Fruit fly (Drosophila melanogaster) whole organism, embryonic: Measurements from ENCODE around the gene CG4291.

Experiments used
- Asciz ChIP-seq: fragments of 200-800 bp; sonication (Bioruptor generic); optimal IDR thresholded peaks from 2 replicates; lab custom pipeline; 2017; ENCODE audit warnings: missing biosample characterization, mild to moderate bottlenecking, missing genetic modification characterization, missing genetic modification reagents
- Atf3 ChIP-seq: fragments of 200-800 bp; sonication (Bioruptor generic); optimal IDR thresholded peaks from 3 replicates; lab custom pipeline; 2016; ENCODE audit warnings: missing biosample characterization, missing genetic modification characterization
- Bgb ChIP-seq: fragments of 200-800 bp; sonication (Bioruptor generic); IDR thresholded peaks from 2 replicates; pipeline ENCODE4 v1.3.6; 2022; ENCODE audit warnings: missing biosample characterization, missing genetic modification characterization; ENCODE audit not compliant: partially characterized antibody
- CG10366 ChIP-seq: fragments of 200-800 bp; sonication (Bioruptor generic); IDR thresholded peaks from 2 replicates; pipeline ENCODE4 v1.3.6; 2022; ENCODE audit warnings: missing biosample characterization, missing genetic modification characterization
- CG11398 ChIP-seq: fragments of 200-800 bp; sonication (Bioruptor generic); optimal IDR thresholded peaks from 2 replicates; lab custom pipeline; 2016; ENCODE audit warnings: missing biosample characterization, missing genetic modification characterization
- CG11696 ChIP-seq: fragments of 200-800 bp; sonication (Bioruptor generic); IDR thresholded peaks from 2 replicates; pipeline ENCODE4 v1.3.6; 2022; ENCODE audit warnings: missing biosample characterization, missing genetic modification characterization
- CG11723 ChIP-seq: fragments of 200-800 bp; sonication (Bioruptor generic); optimal IDR thresholded peaks from 2 replicates; lab custom pipeline; 2017; ENCODE audit warnings: missing biosample characterization, mild to moderate bottlenecking, missing genetic modification characterization
- CG13894 ChIP-seq: fragments of 200-800 bp; sonication (Bioruptor generic); optimal IDR thresholded peaks from 3 replicates; lab custom pipeline; 2018; ENCODE audit warnings: missing biosample characterization, mild to moderate bottlenecking, missing genetic modification characterization, moderate library complexity
- CG14441 ChIP-seq: fragments of 200-800 bp; sonication (Bioruptor generic); IDR thresholded peaks from 2 replicates; pipeline ENCODE4 v1.3.6; 2022; ENCODE audit warnings: missing biosample characterization, missing genetic modification characterization
- CG15269 ChIP-seq: fragments of 200-800 bp; sonication (Bioruptor generic); optimal IDR thresholded peaks from 2 replicates; lab custom pipeline; 2018; ENCODE audit warnings: missing biosample characterization, mild to moderate bottlenecking, missing genetic modification characterization, moderate library complexity
- CG2116 ChIP-seq: fragments of 200-800 bp; sonication (Bioruptor generic); optimal IDR thresholded peaks from 3 replicates; lab custom pipeline; 2018; ENCODE audit warnings: missing biosample characterization, mild to moderate bottlenecking, missing genetic modification characterization
- CG2678 ChIP-seq: fragments of 200-800 bp; sonication (Bioruptor generic); optimal IDR thresholded peaks from 3 replicates; lab custom pipeline; 2019; ENCODE audit warnings: missing biosample characterization, mild to moderate bottlenecking, missing genetic modification characterization, moderate library complexity
- CG31224 ChIP-seq: fragments of 200-800 bp; sonication (Bioruptor generic); IDR thresholded peaks from 2 replicates; pipeline ENCODE4 v1.3.6; 2022; ENCODE audit warnings: missing biosample characterization, missing genetic modification characterization
- CG3281 ChIP-seq: fragments of 200-800 bp; sonication (Bioruptor generic); optimal IDR thresholded peaks from 3 replicates; lab custom pipeline; 2017; ENCODE audit warnings: missing biosample characterization, mild to moderate bottlenecking, missing genetic modification characterization
- CG3407 ChIP-seq: fragments of 200-800 bp; sonication (Bioruptor generic); optimal IDR thresholded peaks from 2 replicates; lab custom pipeline; 2018; ENCODE audit warnings: missing biosample characterization, mild to moderate bottlenecking, missing genetic modification characterization
- CG5953 ChIP-seq: fragments of 200-800 bp; sonication (Bioruptor generic); IDR thresholded peaks from 2 replicates; pipeline ENCODE4 v1.3.6; 2022; ENCODE audit warnings: missing biosample characterization, missing genetic modification characterization
- CG6272 ChIP-seq: fragments of 200-800 bp; sonication (Bioruptor generic); IDR thresholded peaks from 2 replicates; pipeline ENCODE4 v1.3.6; 2022; ENCODE audit warnings: missing biosample characterization, missing genetic modification characterization
- CG6854 ChIP-seq: fragments of 200-800 bp; sonication (Bioruptor generic); optimal IDR thresholded peaks from 3 replicates; lab custom pipeline; 2017; ENCODE audit warnings: missing biosample characterization, mild to moderate bottlenecking, missing genetic modification characterization
- CG7786 ChIP-seq: fragments of 200-800 bp; sonication (Bioruptor generic); optimal IDR thresholded peaks from 2 replicates; lab custom pipeline; 2016; ENCODE audit warnings: missing biosample characterization, missing genetic modification characterization
- CG7928 ChIP-seq: fragments of 200-800 bp; sonication (Bioruptor generic); optimal IDR thresholded peaks from 2 replicates; lab custom pipeline; 2017; ENCODE audit warnings: missing biosample characterization, mild to moderate bottlenecking, missing genetic modification characterization
- CG7963 ChIP-seq: fragments of 200-800 bp; sonication (Bioruptor generic); IDR thresholded peaks from 3 replicates; pipeline ENCODE4 v1.3.6; 2022; ENCODE audit warnings: missing biosample characterization, missing genetic modification characterization; ENCODE audit not compliant: partially characterized antibody
- CG8924 ChIP-seq: fragments of 200-800 bp; optimal IDR thresholded peaks from 3 replicates; lab custom pipeline; 2019; ENCODE audit warnings: missing biosample characterization, mild to moderate bottlenecking, missing genetic modification characterization, moderate library complexity
- CoRest ChIP-seq: fragments of 200-800 bp; sonication (Bioruptor generic); optimal IDR thresholded peaks from 3 replicates; lab custom pipeline; 2018; ENCODE audit warnings: missing biosample characterization, mild to moderate bottlenecking, missing genetic modification characterization, moderate library complexity
- Dll ChIP-seq: fragments of 200-800 bp; sonication (Bioruptor generic); IDR thresholded peaks from 4 replicates; pipeline ENCODE4 v1.3.6; 2022; ENCODE audit warnings: missing biosample characterization, missing genetic modification characterization; ENCODE audit not compliant: partially characterized antibody
- Dref ChIP-seq: fragments of 200-800 bp; sonication (Bioruptor generic); IDR thresholded peaks from 2 replicates; pipeline ENCODE4 v1.3.6; 2022; ENCODE audit warnings: missing biosample characterization, missing genetic modification characterization
- E2f1 ChIP-seq: fragments of 200-800 bp; sonication (Bioruptor generic); IDR thresholded peaks from 2 replicates; pipeline ENCODE4 v1.3.6; 2022; ENCODE audit warnings: missing biosample characterization, missing genetic modification characterization
- Ets97D ChIP-seq: fragments of 200-800 bp; sonication (Bioruptor generic); optimal IDR thresholded peaks from 3 replicates; lab custom pipeline; 2016; ENCODE audit warnings: missing biosample characterization, missing genetic modification characterization
- Fer1 ChIP-seq: fragments of 200-800 bp; sonication (Bioruptor generic); optimal IDR thresholded peaks from 2 replicates; lab custom pipeline; 2017; ENCODE audit warnings: missing biosample characterization, mild to moderate bottlenecking, missing genetic modification characterization
- Gsc ChIP-seq: fragments of 200-800 bp; sonication (Bioruptor generic); IDR thresholded peaks from 2 replicates; pipeline ENCODE4 v1.3.6; 2022; ENCODE audit warnings: missing biosample characterization, missing genetic modification characterization
- H2.0 ChIP-seq: fragments of 200-800 bp; sonication (Bioruptor generic); IDR thresholded peaks from 2 replicates; pipeline ENCODE4 v1.3.6; 2022; ENCODE audit warnings: missing biosample characterization, missing genetic modification characterization
- Med ChIP-seq: fragments of 200-800 bp; sonication (Bioruptor generic); peaks from one replicate; lab custom pipeline; 2016; ENCODE audit warnings: missing biosample characterization, missing genetic modification characterization, mild to moderate bottlenecking, inconsistent platforms, moderate library complexity
- NFAT ChIP-seq: fragments of 200-800 bp; sonication (Bioruptor generic); IDR thresholded peaks from 2 replicates; pipeline ENCODE4 v1.3.6; 2022; ENCODE audit warnings: missing biosample characterization, missing genetic modification characterization
- NK7.1 ChIP-seq: fragments of 200-800 bp; sonication (Bioruptor generic); optimal IDR thresholded peaks from 3 replicates; lab custom pipeline; 2016; ENCODE audit warnings: missing biosample characterization, missing genetic modification characterization
- ac ChIP-seq: fragments of 200-800 bp; sonication (Bioruptor generic); optimal IDR thresholded peaks from 3 replicates; lab custom pipeline; 2017; ENCODE audit warnings: missing biosample characterization, mild to moderate bottlenecking, missing genetic modification characterization
- az2 ChIP-seq: fragments of 200-800 bp; sonication (Bioruptor generic); optimal IDR thresholded peaks from 3 replicates; lab custom pipeline; 2016; ENCODE audit warnings: missing biosample characterization, missing genetic modification characterization
- bsh ChIP-seq, 2 experiments: fragments of 200-800 bp; sonication (Bioruptor generic); optimal IDR thresholded peaks; 2 replicates each; lab custom pipeline; 2017 to 2018; ENCODE audit warnings: mild to moderate bottlenecking in 2 of 2, missing biosample characterization in 2 of 2, missing genetic modification characterization in 2 of 2, moderate library complexity in 1 of 2
- chm ChIP-seq: fragments of 200-800 bp; sonication (Bioruptor generic); IDR thresholded peaks from 2 replicates; pipeline ENCODE4 v1.3.6; 2022; ENCODE audit warnings: missing biosample characterization, missing genetic modification characterization
- croc ChIP-seq: fragments of 200-800 bp; sonication (Bioruptor generic); conservative IDR thresholded peaks from 3 replicates; pipeline ENCODE4 v1.3.6; 2022; ENCODE audit warnings: missing biosample characterization, missing genetic modification characterization
- h ChIP-seq: fragments of >200 bp; optimal IDR thresholded peaks from 2 replicates; lab custom pipeline; 2017
- kni ChIP-seq: fragments of 200-800 bp; sonication (Bioruptor generic); optimal IDR thresholded peaks from 3 replicates; lab custom pipeline; 2017; ENCODE audit warnings: mild to moderate bottlenecking, missing biosample characterization, missing genetic modification reagents, missing genetic modification characterization
- lola ChIP-seq, 3 experiments: fragments of >200 bp in 2 of 3; fragments of 200-800 bp in 1 of 3; sonication (Bioruptor generic) in 1 of 3; optimal IDR thresholded peaks; 2 replicates each; lab custom pipeline; 2017 to 2019; ENCODE audit warnings: missing biosample characterization in 3 of 3, missing genetic modification characterization in 3 of 3, mild to moderate bottlenecking in 1 of 3, moderate library complexity in 1 of 3
- odd ChIP-seq: fragments of 200-800 bp; sonication (Bioruptor generic); optimal IDR thresholded peaks from 2 replicates; lab custom pipeline; 2017; ENCODE audit warnings: missing biosample characterization, mild to moderate bottlenecking, missing genetic modification characterization
- pros ChIP-seq: fragments of 200-800 bp; sonication (Bioruptor generic); optimal IDR thresholded peaks from 3 replicates; lab custom pipeline; 2019; ENCODE audit warnings: missing biosample characterization, mild to moderate bottlenecking, missing genetic modification characterization, moderate library complexity
- pzg ChIP-seq: fragments of 200-800 bp; sonication (Bioruptor generic); optimal IDR thresholded peaks from 3 replicates; lab custom pipeline; 2018; ENCODE audit warnings: missing biosample characterization, mild to moderate bottlenecking, missing genetic modification characterization, moderate library complexity
- sens ChIP-seq: fragments of 200-800 bp; sonication (Bioruptor generic); peaks from one replicate; lab custom pipeline; 2016; ENCODE audit warnings: missing biosample characterization, missing genetic modification characterization
- slou ChIP-seq: fragments of 200-800 bp; sonication (Bioruptor generic); optimal IDR thresholded peaks from 3 replicates; lab custom pipeline; 2016; ENCODE audit warnings: missing biosample characterization, missing genetic modification characterization
- tin ChIP-seq: fragments of 200-800 bp; sonication (Bioruptor generic); optimal IDR thresholded peaks from 3 replicates; lab custom pipeline; 2016; ENCODE audit warnings: missing biosample characterization, missing genetic modification characterization
- trem ChIP-seq: fragments of 200-800 bp; optimal IDR thresholded peaks from 3 replicates; lab custom pipeline; 2019; ENCODE audit warnings: missing biosample characterization, mild to moderate bottlenecking, missing genetic modification characterization, moderate library complexity
- ttk ChIP-seq: fragments of 200-800 bp; sonication (Bioruptor generic); IDR thresholded peaks from 2 replicates; pipeline ENCODE4 v2.1.2; 2022; ENCODE audit warnings: missing biosample characterization, missing genetic modification characterization
- unpg ChIP-seq: fragments of 200-800 bp; sonication (Bioruptor generic); optimal IDR thresholded peaks from 3 replicates; lab custom pipeline; 2018; ENCODE audit warnings: missing biosample characterization, mild to moderate bottlenecking, missing genetic modification characterization, moderate library complexity
- zfh2 ChIP-seq: fragments of 200-800 bp; sonication (Bioruptor generic); optimal IDR thresholded peaks from 2 replicates; lab custom pipeline; 2016; ENCODE audit warnings: missing biosample characterization, missing genetic modification characterization

CG4291 gene

DNA sequence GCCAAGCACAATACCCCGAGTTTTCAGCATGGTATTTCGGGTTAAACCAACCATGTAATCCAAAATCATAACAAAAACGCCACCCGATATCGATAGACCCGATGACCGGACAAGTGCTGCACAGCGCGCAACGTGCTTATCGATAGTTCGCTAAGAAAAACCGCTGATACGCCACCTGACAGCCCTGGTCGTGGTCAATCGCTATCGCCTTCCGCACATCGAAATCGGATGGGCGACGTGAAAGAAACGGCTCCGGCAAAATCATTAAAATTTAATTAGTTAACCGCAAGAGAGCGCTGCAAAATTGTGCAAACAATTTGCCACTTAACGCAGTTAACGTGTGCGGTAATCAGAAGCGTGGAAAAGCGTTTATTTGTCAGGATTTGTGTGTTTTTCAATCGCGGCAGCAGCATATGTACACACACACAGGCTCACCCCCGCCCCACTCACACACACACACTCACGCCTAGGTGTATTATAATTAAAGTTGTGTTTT lies 26.7 kb downstream of the CG4291 start, which contains the start of the genes CG3862 and dock (continued):
- TF ChIP-seq CG7963 (peak; percentile 97), ac (no peak), Fer1 (GFP tag; lab: Kevin White, UChicago) (peak; percentile 67), CG2116 (GFP tag; lab: Kevin White, UChicago) (peak; percentile 88), Med (GFP tag; lab: Kevin White, UChicago) (peak; percentile 97), CG8924 (peak; percentile 64), chm (GFP tag; lab: Robert Waterston, UW) (peak; percentile 64), CG31224 (GFP tag; lab: Robert Waterston, UW) (peak; percentile 30; the same call in 1 of the 2 replicates), croc (no peak), sens (peak; percentile 91), CG6854 (GFP tag; lab: Kevin White, UChicago) (no peak), slou (GFP tag; lab: Kevin White, UChicago) (peak; percentile 6), CG7786 (peak; percentile 50), CG15269 (tag; lab: Kevin White, UChicago) (peak; percentile 39), h (lab: Kevin White, UChicago) (no peak), CG11696 (GFP tag; lab: Robert Waterston, UW) (no peak), CoRest (tag; lab: Kevin White, UChicago) (peak; percentile 32), CG3281 (peak; percentile 54), odd (GFP tag; lab: Kevin White, UChicago) (no peak), CG5953 (GFP tag; lab: Robert Waterston, UW) (no peak), kni (peak; percentile 17), E2f1 (no peak), unpg (GFP tag; lab: Kevin White, UChicago) (peak; percentile 33), trem (tag; lab: Kevin White, UChicago) (peak; percentile 32), Dll (GFP tag; lab: Robert Waterston, UW) (peak; percentile 88), CG10366 (no peak), Ets97D (GFP tag; lab: Kevin White, UChicago) (peak; percentile 85), H2.0 (GFP tag; lab: Robert Waterston, UW) (no peak; the same call in 1 of the 2 replicates), bsh (GFP tag; optimal IDR thresholded peaks at IDR 0.05; lab: Kevin White, UChicago) (peak; percentile 7 to 46), tin (peak; percentile 58), ttk (GFP tag; lab: Robert Waterston, UW) (no peak), CG11723 (GFP tag; lab: Kevin White, UChicago) (no peak), CG14441 (GFP tag; lab: Robert Waterston, UW) (no peak), pros (GFP tag; lab: Kevin White, UChicago) (no peak), CG6272 (GFP tag; lab: Robert Waterston, UW) (peak; percentile 63; the same call in 1 of the 2 replicates), CG2678 (tag; lab: Kevin White, UChicago) (peak; percentile 53), CG11398 (GFP tag; lab: Kevin White, UChicago) (peak; percentile 51), Asciz (no peak), pzg (GFP tag; lab: Kevin White, UChicago) (peak; percentile 98), NK7.1 (GFP tag; lab: Kevin White, UChicago) (peak; percentile 58), Atf3 (GFP tag; lab: Kevin White, UChicago) (no peak), lola (GFP tag; optimal IDR thresholded peaks at IDR 0.05; lab: Kevin White, UChicago) (peak in 1 of 3 experiments; percentile 1), CG13894 (tag; lab: Kevin White, UChicago) (peak; percentile 37), NFAT (peak; percentile 79; the same call in 1 of the 2 replicates), CG7928 (GFP tag; lab: Kevin White, UChicago) (peak; percentile 88), Bgb (GFP tag; lab: Robert Waterston, UW) (peak; percentile 99), zfh2 (GFP tag; lab: Kevin White, UChicago) (peak; percentile 77), CG3407 (GFP tag; lab: Kevin White, UChicago) (no peak), az2 (no peak), Gsc (no peak), Dref (GFP tag; lab: Robert Waterston, UW) (peak; percentile 100)
